Worm (Caenorhabditis elegans) whole organism, L3 larva: ENCODE measurements around the gene irld-21.

Experiments
- R02D3.7 ChIP-seq: fragments of 150-350 bp; optimal IDR thresholded peaks from 2 replicates; lab custom pipeline; 2014; ENCODE audit warnings: missing biosample characterization, missing genetic modification characterization
- ZK546.5 ChIP-seq: sonication (generic microtip); optimal IDR thresholded peaks from 2 replicates; lab custom pipeline; 2017; ENCODE audit warnings: missing biosample characterization, missing genetic modification characterization
- aly-2 ChIP-seq: fragments of 150-350 bp; optimal IDR thresholded peaks from 2 replicates; lab custom pipeline; 2014; ENCODE audit warnings: missing biosample characterization, missing genetic modification characterization
- ama-1 ChIP-seq: fragments of 150-350 bp; optimal IDR thresholded peaks from 2 replicates; lab custom pipeline; 2018
- ceh-16 ChIP-seq: sonication (generic microtip); optimal IDR thresholded peaks from 2 replicates; lab custom pipeline; 2017; ENCODE audit warnings: missing biosample characterization, missing genetic modification characterization
- ceh-82 ChIP-seq: fragments of 150-350 bp; optimal IDR thresholded peaks from 2 replicates; lab custom pipeline; 2014; ENCODE audit warnings: missing biosample characterization, missing genetic modification characterization
- ceh-9 ChIP-seq: sonication (generic microtip); optimal IDR thresholded peaks from 2 replicates; lab custom pipeline; 2018; ENCODE audit warnings: missing biosample characterization, missing genetic modification characterization
- daf-12 ChIP-seq: fragments of 150-350 bp; optimal IDR thresholded peaks from 2 replicates; lab custom pipeline; 2014; ENCODE audit warnings: missing biosample characterization, missing genetic modification reagents, missing genetic modification characterization
- egl-27 ChIP-seq: sonication (generic microtip); optimal IDR thresholded peaks from 4 replicates; lab custom pipeline; 2017; ENCODE audit warnings: missing biosample characterization, missing genetic modification reagents, missing genetic modification characterization
- egl-5 ChIP-seq: fragments of 150-350 bp; optimal IDR thresholded peaks from 2 replicates; lab custom pipeline; 2017; ENCODE audit warnings: missing biosample characterization, missing genetic modification reagents, missing genetic modification characterization, inconsistent platforms
- elt-2 ChIP-seq: sonication (generic microtip); optimal IDR thresholded peaks from 2 replicates; lab custom pipeline; 2016; ENCODE audit warnings: missing genetic modification reagents, mild to moderate bottlenecking, missing genetic modification characterization, missing compliant biosample characterization
- elt-3 ChIP-seq, 3 experiments: fragments of 150-350 bp in 1 of 3; sonication (generic microtip) in 2 of 3; optimal IDR thresholded peaks; 2 replicates in 2 of 3; 4 replicates in 1 of 3; lab custom pipeline; 2014 to 2017; ENCODE audit warnings: missing biosample characterization in 3 of 3, missing genetic modification characterization in 3 of 3
- eor-1 ChIP-seq, 2 experiments: fragments of 150-350 bp; optimal IDR thresholded peaks; 2 replicates each; lab custom pipeline; 2014 to 2018; ENCODE audit warnings: missing biosample characterization in 2 of 2, missing genetic modification characterization in 2 of 2
- fkh-10 ChIP-seq: sonication (generic microtip); optimal IDR thresholded peaks from 2 replicates; lab custom pipeline; 2017; ENCODE audit warnings: missing biosample characterization, missing genetic modification reagents, missing genetic modification characterization
- fos-1 ChIP-seq: fragments of 150-350 bp; optimal IDR thresholded peaks from 2 replicates; lab custom pipeline; 2014; ENCODE audit warnings: missing biosample characterization, missing genetic modification characterization
- hmg-11 ChIP-seq: sonication (generic microtip); optimal IDR thresholded peaks from 2 replicates; lab custom pipeline; 2016; ENCODE audit warnings: missing genetic modification characterization, missing compliant biosample characterization
- lin-15B ChIP-seq: fragments of 150-350 bp; optimal IDR thresholded peaks from 2 replicates; lab custom pipeline; 2014; ENCODE audit warnings: missing biosample characterization, missing genetic modification characterization
- lin-39 ChIP-seq: fragments of 150-350 bp; optimal IDR thresholded peaks from 2 replicates; lab custom pipeline; 2018; ENCODE audit warnings: missing biosample characterization, missing genetic modification reagents, missing genetic modification characterization
- lsy-12 ChIP-seq: sonication (generic microtip); optimal IDR thresholded peaks from 2 replicates; lab custom pipeline; 2016; ENCODE audit warnings: mild to moderate bottlenecking, missing genetic modification characterization, missing compliant biosample characterization
- mdl-1 ChIP-seq: fragments of 150-350 bp; optimal IDR thresholded peaks from 2 replicates; lab custom pipeline; 2014; ENCODE audit warnings: missing biosample characterization, missing genetic modification characterization
- mml-1 ChIP-seq: fragments of 150-350 bp; sonication (generic microtip); optimal IDR thresholded peaks from 3 replicates; lab custom pipeline; 2014; ENCODE audit warnings: missing biosample characterization, missing genetic modification characterization
- nfya-1 ChIP-seq: sonication (generic microtip); optimal IDR thresholded peaks from 2 replicates; lab custom pipeline; 2017; ENCODE audit warnings: missing genetic modification characterization, mild to moderate bottlenecking, missing compliant biosample characterization, antibody characterized with exemption, moderate library complexity; ENCODE audit not compliant: insufficient read depth
- nhr-11 ChIP-seq: fragments of 150-350 bp; optimal IDR thresholded peaks from 2 replicates; lab custom pipeline; 2014; ENCODE audit warnings: missing biosample characterization, missing genetic modification characterization
- nhr-12 ChIP-seq: fragments of 150-350 bp; optimal IDR thresholded peaks from 2 replicates; lab custom pipeline; 2014; ENCODE audit warnings: missing biosample characterization, missing genetic modification characterization
- nhr-23 ChIP-seq: fragments of 150-350 bp; optimal IDR thresholded peaks from 2 replicates; lab custom pipeline; 2014; ENCODE audit warnings: missing biosample characterization, missing genetic modification reagents, missing genetic modification characterization
- nhr-237 ChIP-seq: fragments of 150-350 bp; optimal IDR thresholded peaks from 2 replicates; lab custom pipeline; 2014; ENCODE audit warnings: missing biosample characterization, missing genetic modification characterization
- nhr-25 ChIP-seq: sonication (generic microtip); optimal IDR thresholded peaks from 2 replicates; lab custom pipeline; 2017; ENCODE audit warnings: missing biosample characterization, missing genetic modification characterization
- nhr-43 ChIP-seq: sonication (generic microtip); optimal IDR thresholded peaks from 2 replicates; lab custom pipeline; 2016; ENCODE audit warnings: mild to moderate bottlenecking, missing genetic modification characterization, missing compliant biosample characterization; ENCODE audit not compliant: poor library complexity, severe bottlenecking
- nhr-67 ChIP-seq: fragments of 150-350 bp; optimal IDR thresholded peaks from 2 replicates; lab custom pipeline; 2014; ENCODE audit warnings: missing biosample characterization, missing genetic modification characterization
- nhr-76 ChIP-seq: fragments of 150-350 bp; sonication (generic microtip); optimal IDR thresholded peaks from 5 replicates; lab custom pipeline; 2014; ENCODE audit warnings: missing biosample characterization, missing genetic modification characterization
- nhr-77 ChIP-seq: fragments of 150-350 bp; optimal IDR thresholded peaks from 2 replicates; lab custom pipeline; 2014; ENCODE audit warnings: missing biosample characterization, missing genetic modification characterization
- pha-4 ChIP-seq: fragments of 150-350 bp; optimal IDR thresholded peaks from 2 replicates; lab custom pipeline; 2014; ENCODE audit warnings: missing biosample characterization, missing genetic modification reagents, missing genetic modification characterization
- pqm-1 ChIP-seq: fragments of 150-350 bp; optimal IDR thresholded peaks from 2 replicates; lab custom pipeline; 2017; ENCODE audit warnings: missing biosample characterization, missing genetic modification characterization, inconsistent platforms
- sea-2 ChIP-seq: fragments of 150-350 bp; sonication (generic microtip); optimal IDR thresholded peaks from 4 replicates; lab custom pipeline; 2014; ENCODE audit warnings: missing biosample characterization, missing genetic modification reagents, missing genetic modification characterization
- skn-1 ChIP-seq: fragments of 150-350 bp; optimal IDR thresholded peaks from 2 replicates; lab custom pipeline; 2014; ENCODE audit warnings: missing biosample characterization, missing genetic modification characterization
- snpc-4 ChIP-seq: fragments of 150-350 bp; optimal IDR thresholded peaks from 2 replicates; lab custom pipeline; 2014; ENCODE audit warnings: missing biosample characterization, missing genetic modification characterization
- tbx-2 ChIP-seq: sonication (generic microtip); optimal IDR thresholded peaks from 2 replicates; lab custom pipeline; 2016; ENCODE audit warnings: mild to moderate bottlenecking, missing genetic modification characterization, missing compliant biosample characterization
- unc-39 ChIP-seq: sonication (generic microtip); optimal IDR thresholded peaks from 4 replicates; lab custom pipeline; 2017; ENCODE audit warnings: missing biosample characterization, missing genetic modification characterization
- zag-1 ChIP-seq: fragments of 150-350 bp; optimal IDR thresholded peaks from 2 replicates; lab custom pipeline; 2014; ENCODE audit warnings: missing biosample characterization, missing genetic modification characterization
- ztf-11 ChIP-seq: fragments of 150-350 bp; optimal IDR thresholded peaks from 2 replicates; lab custom pipeline; 2014; ENCODE audit warnings: missing biosample characterization, missing genetic modification characterization
- ztf-4 ChIP-seq: fragments of 150-350 bp; optimal IDR thresholded peaks from 2 replicates; lab custom pipeline; 2014; ENCODE audit warnings: missing biosample characterization, missing genetic modification characterization

irld-21 gene

DNA sequence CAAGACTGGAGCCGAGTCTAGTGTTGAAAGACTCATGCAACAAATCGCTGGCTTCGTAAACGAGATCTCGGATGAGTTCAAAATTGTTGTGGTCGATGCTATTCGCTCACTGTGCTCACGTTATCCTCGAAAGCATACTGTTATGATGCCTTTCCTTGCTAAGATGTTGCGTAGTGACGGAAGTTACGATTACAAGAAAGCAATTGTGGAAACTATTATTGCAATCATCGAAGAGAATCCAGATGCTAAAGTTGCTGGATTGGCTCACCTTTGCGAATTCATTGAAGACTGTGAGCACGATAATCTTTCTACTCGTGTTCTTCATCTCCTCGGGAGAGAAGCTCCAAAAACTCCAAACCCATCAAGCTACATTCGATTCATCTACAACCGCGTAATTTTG, 31.4 kb upstream of the irld-21 start:
- TF ChIP-seq ztf-4 (tag; lab: Kevin White, UChicago) (no peak), fkh-10 (GFP tag; lab: Kevin White, UChicago) (no peak), skn-1 (tag; lab: Kevin White, UChicago) (no peak), nhr-25 (tag; lab: Kevin White, UChicago) (no peak), ceh-16 (no peak), ceh-82 (tag; lab: Kevin White, UChicago) (no peak), mdl-1 (tag; lab: Kevin White, UChicago) (no peak), daf-12 (tag; lab: Kevin White, UChicago) (no peak), lin-39 (tag; lab: Kevin White, UChicago) (no peak), nhr-43 (tag; lab: Kevin White, UChicago) (no peak), nhr-77 (tag; lab: Kevin White, UChicago) (no peak), eor-1 (tag; optimal IDR thresholded peaks at IDR 0.05; lab: Kevin White, UChicago) (no peak), nhr-11 (tag; lab: Kevin White, UChicago) (no peak), nhr-67 (tag; lab: Kevin White, UChicago) (no peak), fos-1 (tag; lab: Kevin White, UChicago) (no peak), aly-2 (tag; lab: Kevin White, UChicago) (no peak), hmg-11 (tag; lab: Kevin White, UChicago) (no peak), elt-2 (tag; lab: Kevin White, UChicago) (no peak), egl-27 (tag; lab: Kevin White, UChicago) (no peak)

DNA sequence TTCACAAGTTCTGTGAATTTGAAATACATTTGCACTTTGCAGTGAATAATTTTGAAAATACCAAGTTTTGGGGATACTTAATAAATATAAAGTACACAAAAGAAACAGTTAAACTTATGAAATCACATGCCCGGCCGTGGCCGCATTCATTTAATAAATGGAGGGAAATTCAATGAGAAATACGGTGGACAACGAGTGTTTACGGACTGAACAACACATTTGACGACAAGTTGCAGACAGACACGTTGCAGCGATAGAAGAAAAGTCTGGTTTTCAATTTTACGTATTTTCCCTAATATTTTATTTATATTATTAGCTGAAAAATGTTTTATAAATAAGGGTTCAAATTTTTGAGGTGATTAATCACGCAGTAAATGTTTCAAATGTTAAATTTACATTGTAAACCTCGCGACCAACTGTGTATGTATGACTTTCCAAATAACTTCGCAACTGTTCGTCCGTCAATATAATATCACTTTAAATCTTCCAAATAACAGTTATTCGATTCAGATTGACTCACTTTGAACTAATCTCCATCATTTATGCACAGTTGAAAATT, 29.4 kb upstream of the irld-21 start, which contains the start of gene copg-1:
Gene copg-1, plus strand, starts transcription at position 509 of the 559 bp plus-strand sequence.
- TF ChIP-seq lin-15B (tag; lab: Kevin White, UChicago) (peak; percentile 43), nhr-76 (tag; lab: Kevin White, UChicago) (no peak), ama-1 (lab: Kevin White, UChicago) (no peak), pha-4 (tag; lab: Kevin White, UChicago) (peak; percentile 66), snpc-4 (tag; lab: Kevin White, UChicago) (peak; percentile 51), mml-1 (tag; lab: Kevin White, UChicago) (no peak), nhr-11 (tag; lab: Kevin White, UChicago) (no peak), zag-1 (no peak), nhr-43 (tag; lab: Kevin White, UChicago) (peak; percentile 31), nhr-25 (tag; lab: Kevin White, UChicago) (peak; percentile 4), daf-12 (tag; lab: Kevin White, UChicago) (no peak), R02D3.7 (no peak), tbx-2 (tag; lab: Kevin White, UChicago) (no peak), egl-5 (tag; lab: Kevin White, UChicago) (no peak), nhr-77 (tag; lab: Kevin White, UChicago) (no peak), hmg-11 (tag; lab: Kevin White, UChicago) (peak; percentile 75), ztf-4 (tag; lab: Kevin White, UChicago) (no peak), fos-1 (tag; lab: Kevin White, UChicago) (no peak), nhr-23 (tag; lab: Kevin White, UChicago) (peak; percentile 63), pqm-1 (tag; lab: Kevin White, UChicago) (peak; percentile 19), fkh-10 (GFP tag; lab: Kevin White, UChicago) (no peak), lsy-12 (tag; lab: Kevin White, UChicago) (no peak), ceh-9 (tag; lab: Kevin White, UChicago) (no peak), mdl-1 (tag; lab: Kevin White, UChicago) (no peak), ztf-11 (tag; lab: Kevin White, UChicago) (no peak), lin-39 (tag; lab: Kevin White, UChicago) (no peak), ceh-82 (tag; lab: Kevin White, UChicago) (no peak), sea-2 (no peak), egl-27 (tag; lab: Kevin White, UChicago) (no peak), nhr-12 (tag; lab: Kevin White, UChicago) (no peak), elt-2 (tag; lab: Kevin White, UChicago) (no peak), skn-1 (tag; lab: Kevin White, UChicago) (no peak), ZK546.5 (no peak), eor-1 (tag; optimal IDR thresholded peaks at IDR 0.05; lab: Kevin White, UChicago) (no peak), nhr-67 (tag; lab: Kevin White, UChicago) (no peak), ceh-16 (no peak), nfya-1 (tag; lab: Kevin White, UChicago) (peak; percentile 77), elt-3 (tag; optimal IDR thresholded peaks at IDR 0.05; lab: Kevin White, UChicago) (no peak), nhr-237 (no peak), unc-39 (tag; lab: Kevin White, UChicago) (no peak)
- TF ChIP-seq, all 47 proteins: peak for 9
